Fruit fly (Drosophila melanogaster): ENCODE results near the gene CG42818.

CG42818 gene

dm6 chr2L:16287602-16288392 lies 46.1 kb downstream of the CG42818 start, which contains the start of the genes crp and pkaap (continued):
- TF ChIP-seq repo (GFP tag; optimal IDR thresholded peaks at IDR 0.05) (peak; percentile 74), h (optimal IDR thresholded peaks at IDR 0.05) (no peak), Sin3A (optimal IDR thresholded peaks at IDR 0.05) (peak; percentile 72), CG18476 (GFP tag; optimal IDR thresholded peaks at IDR 0.05) (peak; percentile 27), CG7271 (tag; optimal IDR thresholded peaks at IDR 0.05) (peak; percentile 51), CG14965 (GFP tag; optimal IDR thresholded peaks at IDR 0.05; ENCODE audit: borderline replicate concordance) (peak; percentile 22), org-1 (GFP tag; optimal IDR thresholded peaks at IDR 0.05) (peak; percentile 29), B-H1 (GFP tag; IDR thresholded peaks at IDR 0.05) (no peak), zf30C (GFP tag; optimal IDR thresholded peaks at IDR 0.05) (peak; percentile 71), gcm2 (GFP tag; optimal IDR thresholded peaks at IDR 0.05) (peak; percentile 78), NC2α (GFP tag; optimal IDR thresholded peaks at IDR 0.05) (peak; percentile 75), CG6813 (GFP tag; optimal IDR thresholded peaks at IDR 0.05) (peak; percentile 64), CoRest (tag; optimal IDR thresholded peaks at IDR 0.05) (peak; percentile 56), Bdp1 (GFP tag; optimal IDR thresholded peaks at IDR 0.05) (peak; percentile 82), grau (tag; optimal IDR thresholded peaks at IDR 0.05) (peak; percentile 69), kah (GFP tag; optimal IDR thresholded peaks at IDR 0.05) (no peak), CG17359 (tag; optimal IDR thresholded peaks at IDR 0.05) (peak; percentile 73), unpg (GFP tag; optimal IDR thresholded peaks at IDR 0.05) (peak; percentile 74), fd102C (GFP tag; optimal IDR thresholded peaks at IDR 0.05) (peak; percentile 11), Med (GFP tag) (peak; percentile 98), BtbVII (GFP tag; optimal IDR thresholded peaks at IDR 0.05) (peak; percentile 70), fd96Cb (tag; optimal IDR thresholded peaks at IDR 0.05) (peak; percentile 53), ara (GFP tag; IDR thresholded peaks at IDR 0.05) (no peak), CG3407 (GFP tag; optimal IDR thresholded peaks at IDR 0.05) (peak; percentile 69), CG9609 (GFP tag; optimal IDR thresholded peaks at IDR 0.05) (peak; percentile 75), CG4854 (GFP tag; optimal IDR thresholded peaks at IDR 0.05) (peak; percentile 86), Sry-δ (GFP tag; optimal IDR thresholded peaks at IDR 0.05) (peak; percentile 93), Hmr (GFP tag; optimal IDR thresholded peaks at IDR 0.05) (peak; percentile 91), CG12942 (GFP tag; optimal IDR thresholded peaks at IDR 0.05) (peak; percentile 67), D19B (GFP tag; optimal IDR thresholded peaks at IDR 0.05) (peak; percentile 3), pb (GFP tag; optimal IDR thresholded peaks at IDR 0.05) (peak; percentile 54), Oli (tag; optimal IDR thresholded peaks at IDR 0.05) (no peak), CG16815 (GFP tag; optimal IDR thresholded peaks at IDR 0.05) (peak; percentile 52), gfzf (GFP tag; optimal IDR thresholded peaks at IDR 0.05) (peak; percentile 98), CG6683 (GFP tag; optimal IDR thresholded peaks at IDR 0.05) (peak; percentile 37), CG5245 (GFP tag; optimal IDR thresholded peaks at IDR 0.05) (peak; percentile 90), nom (GFP tag; optimal IDR thresholded peaks at IDR 0.05) (peak; percentile 65), Rx (GFP tag; IDR thresholded peaks at IDR 0.05) (no peak), CG11093 (GFP tag; IDR thresholded peaks at IDR 0.05) (peak; percentile 55; the same call in 2 of the 3 replicates), Trl (optimal IDR thresholded peaks at IDR 0.05) (no peak), Trl (GFP tag; optimal IDR thresholded peaks at IDR 0.05) (peak; percentile 94), slou (GFP tag; optimal IDR thresholded peaks at IDR 0.05) (peak; percentile 86), vfl (GFP tag; optimal IDR thresholded peaks at IDR 0.05) (peak; percentile 78), CG30431 (GFP tag; optimal IDR thresholded peaks at IDR 0.05) (peak; percentile 6), CG3995 (GFP tag; optimal IDR thresholded peaks at IDR 0.05) (peak; percentile 55), ewg (GFP tag; optimal IDR thresholded peaks at IDR 0.05) (peak; percentile 43), dan (GFP tag; IDR thresholded peaks at IDR 0.05) (no peak), fu2 (GFP tag; optimal IDR thresholded peaks at IDR 0.05) (peak; percentile 77), CG10543 (GFP tag; optimal IDR thresholded peaks at IDR 0.05) (peak; percentile 86), stwl (tag; optimal IDR thresholded peaks at IDR 0.05) (peak; percentile 91)
